Fruit fly (Drosophila melanogaster) whole organism, adult: ENCODE measurements around the gene CG13640.

Experiments used
- CG1620 ChIP-seq: fragments of 200-800 bp; sonication (Bioruptor generic); optimal IDR thresholded peaks from 2 replicates; lab custom pipeline; 2016; ENCODE audit warnings: missing biosample characterization, missing genetic modification characterization
- Hr96 ChIP-seq: fragments of 200-800 bp; sonication (Bioruptor generic); optimal IDR thresholded peaks from 2 replicates; lab custom pipeline; 2016; ENCODE audit warnings: missing biosample characterization, missing genetic modification characterization
- cic ChIP-seq: fragments of 200-800 bp; sonication (Bioruptor generic); optimal IDR thresholded peaks from 2 replicates; lab custom pipeline; 2017; ENCODE audit warnings: missing biosample characterization, mild to moderate bottlenecking, missing genetic modification characterization, moderate library complexity
- kay ChIP-seq: fragments of 200-800 bp; sonication (Bioruptor generic); peaks from one replicate; lab custom pipeline; 2016; ENCODE audit warnings: missing biosample characterization, missing genetic modification characterization, borderline replicate concordance
- pad ChIP-seq: fragments of 200-800 bp; sonication (Bioruptor generic); optimal IDR thresholded peaks from 3 replicates; lab custom pipeline; 2017; ENCODE audit warnings: missing biosample characterization, missing genetic modification characterization, mild to moderate bottlenecking, moderate library complexity, missing genetic modification reagents

DNA sequence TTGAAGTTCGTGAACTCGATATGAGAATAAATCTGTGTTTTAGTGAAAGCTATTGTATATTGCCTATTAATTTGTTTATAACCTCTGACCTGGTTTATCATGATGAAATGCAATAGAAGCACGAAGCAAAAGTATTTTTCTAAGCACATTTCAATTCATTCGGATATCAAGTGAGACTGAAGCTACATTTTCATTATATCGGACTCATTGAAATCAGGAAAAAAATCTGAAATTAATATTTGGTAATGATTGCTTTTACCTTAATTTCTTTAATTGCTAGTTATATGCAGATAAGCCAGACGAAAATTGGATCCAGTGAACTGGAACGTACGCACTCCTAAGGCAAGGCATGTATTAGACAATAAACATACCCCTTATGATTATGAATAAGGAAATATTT, 20.9 kb downstream of the CG13640 start, which contains the start of gene CG33658:
- TF ChIP-seq pad (GFP tag; lab: Kevin White, UChicago) (no peak), CG1620 (GFP tag; lab: Kevin White, UChicago) (no peak), kay (GFP tag; lab: Kevin White, UChicago) (no peak), Hr96 (GFP tag; lab: Kevin White, UChicago) (no peak), cic (GFP tag; lab: Kevin White, UChicago) (no peak)
